Worm (Caenorhabditis elegans) whole organism, midembryonic: ENCODE results near the gene Y41C4A.8.

Experiments
- T22C8.4 ChIP-seq: fragments of 200-800 bp; sonication (Bioruptor generic); IDR thresholded peaks from 2 replicates; pipeline ENCODE4 v1.3.6; 2022; ENCODE audit warnings: missing genetic modification characterization, missing compliant biosample characterization
- cog-1 ChIP-seq: sonication (generic microtip); optimal IDR thresholded peaks from 2 replicates; lab custom pipeline; 2016; ENCODE audit warnings: missing genetic modification characterization, missing compliant biosample characterization
- flt-1 ChIP-seq: fragments of 200-800 bp; sonication (Bioruptor generic); IDR thresholded peaks from 2 replicates; pipeline ENCODE4 v1.3.6; 2022; ENCODE audit warnings: missing genetic modification characterization, missing compliant biosample characterization
- klf-2 ChIP-seq: fragments of 200-800 bp; sonication (Bioruptor generic); conservative IDR thresholded peaks from 2 replicates; pipeline ENCODE4 v1.3.6; 2022; ENCODE audit warnings: missing genetic modification reagents, missing genetic modification characterization, missing compliant biosample characterization
- med-1 ChIP-seq: sonication (generic microtip); optimal IDR thresholded peaks from 2 replicates; lab custom pipeline; 2017; ENCODE audit warnings: missing genetic modification characterization, mild to moderate bottlenecking, missing compliant biosample characterization, antibody characterized with exemption, missing genetic modification reagents; ENCODE audit not compliant: insufficient read depth
- ref-1 ChIP-seq: fragments of 200-800 bp; sonication (Bioruptor generic); conservative IDR thresholded peaks from 2 replicates; pipeline ENCODE4 v1.3.6; 2022; ENCODE audit warnings: missing genetic modification reagents, missing genetic modification characterization, missing compliant biosample characterization
- tab-1 ChIP-seq: fragments of 200-800 bp; sonication (Bioruptor generic); IDR thresholded peaks from 2 replicates; pipeline ENCODE4 v1.3.6; 2022; ENCODE audit warnings: missing genetic modification characterization, missing compliant biosample characterization
- ztf-23 ChIP-seq: fragments of 200-800 bp; sonication (Bioruptor generic); IDR thresholded peaks from 2 replicates; pipeline ENCODE4 v1.3.6; 2022; ENCODE audit warnings: missing genetic modification reagents, missing genetic modification characterization, missing compliant biosample characterization
- ztf-29 ChIP-seq: fragments of 200-800 bp; sonication (Bioruptor generic); IDR thresholded peaks from 2 replicates; pipeline ENCODE4 v1.3.6; 2022; ENCODE audit warnings: missing genetic modification reagents, missing genetic modification characterization, missing compliant biosample characterization

Y41C4A.8 gene

ce11 chrIII:11732056-11732455, 23.4 kb upstream of the Y41C4A.8 start, which contains the start of gene Y41C4A.21:
Gene Y41C4A.21, plus strand, starts transcription at chrIII:11732356.
- TF ChIP-seq ref-1: no peak
- TF ChIP-seq med-1 (GFP tag; lab: Kevin White, UChicago): no peak
- TF ChIP-seq tab-1: no peak
- TF ChIP-seq flt-1 (GFP tag; lab: Robert Waterston, UW): no peak
- TF ChIP-seq ztf-29 (GFP tag; lab: Robert Waterston, UW): no peak
- TF ChIP-seq klf-2 (GFP tag; lab: Robert Waterston, UW): no peak
- no peak for TF ChIP-seq ztf-23 (GFP tag; lab: Robert Waterston, UW)

DNA sequence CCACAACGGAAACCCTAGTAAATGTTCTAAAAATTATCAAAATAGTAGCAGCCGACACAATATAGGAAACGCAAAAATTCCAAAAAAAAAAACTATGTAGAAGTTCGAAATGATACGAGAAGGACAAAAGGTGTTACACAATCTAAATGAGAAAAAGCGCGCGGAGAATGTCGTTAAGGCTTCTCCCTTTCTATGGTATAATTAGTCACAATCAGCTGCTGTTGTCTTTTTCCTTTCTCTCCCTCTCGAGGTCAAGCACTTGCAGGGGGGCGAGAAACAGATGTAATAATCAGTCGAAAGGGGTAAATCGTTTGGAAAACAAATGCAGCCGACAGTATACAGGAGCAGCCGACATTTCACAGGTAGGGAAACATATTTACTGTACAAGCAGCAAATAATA, 22.9 kb upstream of the Y41C4A.8 start:
- TF ChIP-seq ztf-29 (GFP tag; lab: Robert Waterston, UW): no peak
- TF ChIP-seq ref-1: no peak
- TF ChIP-seq tab-1: no peak
- no peak for TF ChIP-seq ztf-23 (GFP tag; lab: Robert Waterston, UW)
- TF ChIP-seq flt-1 (GFP tag; lab: Robert Waterston, UW): no peak
- TF ChIP-seq med-1 (GFP tag; lab: Kevin White, UChicago): no peak
- no peak for TF ChIP-seq cog-1 (tag; lab: Kevin White, UChicago)
- no peak for TF ChIP-seq T22C8.4 (GFP tag; lab: Robert Waterston, UW)
- no peak for TF ChIP-seq klf-2 (GFP tag; lab: Robert Waterston, UW)

ce11 chrIII:11730850-11731249, 22.2 kb upstream of the Y41C4A.8 start:
- TF ChIP-seq tab-1 (no peak), cog-1 (tag; lab: Kevin White, UChicago) (no peak), ref-1 (no peak), klf-2 (GFP tag; lab: Robert Waterston, UW) (no peak), flt-1 (GFP tag; lab: Robert Waterston, UW) (no peak), ztf-23 (GFP tag; lab: Robert Waterston, UW) (no peak), T22C8.4 (GFP tag; lab: Robert Waterston, UW) (no peak), ztf-29 (GFP tag; lab: Robert Waterston, UW) (no peak), med-1 (GFP tag; lab: Kevin White, UChicago) (no peak)

DNA sequence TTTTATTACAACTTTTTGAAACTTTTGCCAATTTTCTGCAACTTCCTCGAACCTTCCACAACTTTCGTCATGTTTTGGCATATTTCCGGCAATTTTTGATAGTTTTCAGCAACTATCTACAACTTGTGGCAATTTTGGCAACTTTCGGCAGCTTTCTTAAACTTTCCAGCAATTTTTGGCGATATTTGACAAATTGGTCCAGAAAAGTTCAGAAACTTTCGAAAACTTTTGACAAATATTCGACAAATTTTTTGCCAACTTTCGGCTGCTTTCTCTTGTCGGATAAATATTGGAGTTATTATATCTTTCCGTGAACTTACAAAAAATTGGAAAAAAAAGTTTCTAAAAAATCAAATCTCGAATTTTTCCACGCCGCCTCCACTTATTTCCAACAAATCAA, 21.7 kb upstream of the Y41C4A.8 start, which contains the start of gene Y41C4A.18:
Y41C4A.18 (plus strand) TSS at position 301 of the 400 bp plus-strand sequence.
- TF ChIP-seq cog-1 (tag; lab: Kevin White, UChicago) (no peak), ztf-23 (GFP tag; lab: Robert Waterston, UW) (no peak), flt-1 (GFP tag; lab: Robert Waterston, UW) (no peak), klf-2 (GFP tag; lab: Robert Waterston, UW) (no peak), tab-1 (no peak)

DNA sequence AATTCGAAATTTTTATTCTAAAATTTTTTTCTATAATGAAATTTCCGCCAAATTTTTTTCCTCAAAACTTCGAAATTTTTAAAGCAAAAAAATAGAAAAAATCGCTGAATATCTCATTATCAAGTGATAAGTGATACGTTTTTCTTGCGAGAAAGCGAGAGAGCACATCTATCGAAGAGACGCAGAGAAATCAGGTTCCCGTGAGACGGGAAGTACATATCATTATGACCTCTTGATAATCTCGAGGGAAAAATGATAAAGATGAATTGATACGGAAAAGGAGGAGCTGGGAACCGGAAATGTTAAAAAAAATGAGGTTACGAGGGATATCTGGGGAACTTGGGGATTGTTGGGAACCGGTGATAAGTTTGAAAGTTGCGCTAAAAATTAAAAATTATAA, 18.4 kb upstream of the Y41C4A.8 start:
- no peak for TF ChIP-seq ref-1
- TF ChIP-seq klf-2 (GFP tag; lab: Robert Waterston, UW): no peak
- TF ChIP-seq cog-1 (tag; lab: Kevin White, UChicago): no peak

DNA sequence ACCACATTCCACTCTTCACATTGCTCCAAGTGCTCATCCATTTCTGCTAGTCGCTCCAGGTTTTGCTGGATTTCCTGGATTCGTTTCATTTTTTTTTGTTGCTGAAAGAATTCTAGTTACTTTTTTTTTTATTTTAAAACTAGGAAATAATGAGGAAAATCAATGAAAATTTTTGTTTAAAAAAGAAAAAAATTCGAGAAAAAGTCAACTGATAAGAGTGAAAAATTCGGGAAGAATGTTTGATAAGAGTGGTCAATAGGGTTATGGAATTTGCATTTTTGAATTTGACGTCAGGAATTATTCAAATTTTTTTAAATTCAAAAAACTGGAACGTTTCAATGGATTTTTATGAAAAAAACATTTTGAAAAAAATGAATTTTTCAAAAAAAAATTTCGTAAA, 18.0 kb upstream of the Y41C4A.8 start, which contains the start of gene Y41C4A.12:
Y41C4A.12 (minus strand) TSS at position 101 of the 400 bp plus-strand sequence.
- TF ChIP-seq ref-1 (no peak), tab-1 (no peak), ztf-23 (GFP tag; lab: Robert Waterston, UW) (no peak), T22C8.4 (GFP tag; lab: Robert Waterston, UW) (no peak), cog-1 (tag; lab: Kevin White, UChicago) (no peak), ztf-29 (GFP tag; lab: Robert Waterston, UW) (no peak), flt-1 (GFP tag; lab: Robert Waterston, UW) (no peak), klf-2 (GFP tag; lab: Robert Waterston, UW) (no peak), med-1 (GFP tag; lab: Kevin White, UChicago) (no peak)

ce11 chrIII:11721405-11721804, 12.8 kb upstream of the Y41C4A.8 start, which contains the start of gene Y41C4A.32:
Gene Y41C4A.32, plus strand, starts transcription at chrIII:11721706.
- no peak for TF ChIP-seq klf-2 (GFP tag; lab: Robert Waterston, UW)

DNA sequence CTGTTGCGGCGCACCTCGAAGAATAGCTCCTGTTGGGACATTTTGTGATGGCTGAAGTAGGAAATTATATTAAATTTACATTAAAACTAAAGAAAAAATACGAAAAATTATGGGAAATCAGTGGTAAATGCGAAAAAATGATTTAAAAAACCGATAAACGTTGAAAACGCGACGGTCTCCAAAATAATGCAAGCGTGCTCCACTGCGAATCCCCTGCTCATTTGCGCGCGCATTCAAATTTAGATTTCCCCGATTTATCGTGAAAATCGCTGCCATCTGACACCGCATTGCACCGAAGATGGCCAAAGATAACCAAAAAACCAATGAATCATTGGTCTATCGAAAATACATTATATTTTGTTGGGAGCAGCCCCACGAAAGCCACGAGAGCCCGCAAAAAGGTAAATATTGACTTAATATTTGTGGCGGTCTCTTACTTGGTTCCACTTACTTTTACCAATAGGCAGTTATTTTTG, 10.8 kb upstream of the Y41C4A.8 start, which contains the start of the genes elb-1 and Y41C4A.11:
elb-1 (minus strand) TSS at position 51 of the 476 bp plus-strand sequence.
Y41C4A.11 (plus strand) TSS at position 461 of the 476 bp plus-strand sequence.
- TF ChIP-seq ref-1: no peak
- no peak for TF ChIP-seq tab-1
- no peak for TF ChIP-seq T22C8.4 (GFP tag; lab: Robert Waterston, UW)
- TF ChIP-seq cog-1 (tag; lab: Kevin White, UChicago): no peak
- no peak for TF ChIP-seq klf-2 (GFP tag; lab: Robert Waterston, UW)

ce11 chrIII:11718548-11718947, 9.9 kb upstream of the Y41C4A.8 start, which contains the start of gene Y41C4A.9:
Gene Y41C4A.9, minus strand, starts transcription at chrIII:11718645.
- TF ChIP-seq ztf-29 (GFP tag; lab: Robert Waterston, UW) (no peak), flt-1 (GFP tag; lab: Robert Waterston, UW) (no peak), med-1 (GFP tag; lab: Kevin White, UChicago) (no peak), ref-1 (no peak), tab-1 (no peak), cog-1 (tag; lab: Kevin White, UChicago) (no peak), ztf-23 (GFP tag; lab: Robert Waterston, UW) (no peak), T22C8.4 (GFP tag; lab: Robert Waterston, UW) (no peak)

DNA sequence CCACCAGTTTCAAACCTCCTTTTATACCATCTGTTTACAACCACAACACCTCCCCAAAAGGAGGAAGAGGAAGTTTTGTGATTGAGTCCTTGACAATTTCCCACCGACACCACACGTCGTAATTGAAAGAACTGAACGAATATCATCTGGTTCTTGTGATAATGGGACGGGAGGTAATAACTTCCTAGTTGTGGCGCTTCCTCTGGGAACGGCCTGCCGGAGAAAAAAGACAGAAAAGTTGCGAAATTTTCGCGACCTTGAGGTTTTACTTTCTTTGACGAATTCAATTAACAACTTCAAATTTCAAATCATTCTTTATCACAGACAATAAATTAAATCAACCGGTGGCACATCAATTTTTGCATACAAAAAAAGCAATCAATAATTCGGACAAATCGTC, 2.0 kb downstream of the Y41C4A.8 start, which contains the start of gene col-96:
col-96 (minus strand) TSS at position 101 of the 400 bp plus-strand sequence.
- TF ChIP-seq ref-1 (no peak), klf-2 (GFP tag; lab: Robert Waterston, UW) (no peak), T22C8.4 (GFP tag; lab: Robert Waterston, UW) (no peak), tab-1 (no peak), cog-1 (tag; lab: Kevin White, UChicago) (no peak), ztf-29 (GFP tag; lab: Robert Waterston, UW) (no peak), med-1 (GFP tag; lab: Kevin White, UChicago) (no peak), ztf-23 (GFP tag; lab: Robert Waterston, UW) (no peak), flt-1 (GFP tag; lab: Robert Waterston, UW) (no peak)
